Worm (Caenorhabditis elegans) whole organism, L4/young adult: ENCODE measurements around the gene pssy-1.

Source experiments
- W03F9.2 ChIP-seq: fragments of 150-350 bp; optimal IDR thresholded peaks from 2 replicates; lab custom pipeline; 2014; ENCODE audit warnings: missing biosample characterization, missing genetic modification characterization
- dao-5 ChIP-seq: sonication (generic microtip); optimal IDR thresholded peaks from 2 replicates; lab custom pipeline; 2016; ENCODE audit warnings: missing genotype, missing genetic modification characterization, moderate library complexity, missing compliant biosample characterization
- him-1 ChIP-seq: sonication (generic microtip); optimal IDR thresholded peaks from 2 replicates; lab custom pipeline; 2016; ENCODE audit warnings: missing genotype, missing genetic modification reagents, missing genetic modification characterization, missing compliant biosample characterization

- TF ChIP-seq dao-5 (tag; lab: Kevin White, UChicago) (no peak), W03F9.2 (tag; lab: Kevin White, UChicago) (no peak), him-1 (tag; lab: Kevin White, UChicago) (no peak)
Observed at ce11 chrX:9948528-9948927, 16.9 kb upstream of the pssy-1 start.
